Worm (Caenorhabditis elegans): ENCODE results near the gene zmp-1.

Gene zmp-1

ce11 chrIII:5892909-5893308 is 39.8 kb downstream of the zmp-1 start:
- no peak for TF ChIP-seq nhr-84 (tag; optimal IDR thresholded peaks at IDR 0.05)
- TF ChIP-seq lin-14 (GFP tag; optimal IDR thresholded peaks at IDR 0.05), result peak; percentile 32
- TF ChIP-seq mef-2 (tag; optimal IDR thresholded peaks at IDR 0.05), result no peak
- peak; percentile 41 for TF ChIP-seq nhr-77 (tag; optimal IDR thresholded peaks at IDR 0.05)
- no peak for TF ChIP-seq isw-1 (GFP tag; IDR thresholded peaks at IDR 0.05)
- TF ChIP-seq hlh-4 (tag; optimal IDR thresholded peaks at IDR 0.05), result no peak
- no peak for TF ChIP-seq mep-1 (tag; optimal IDR thresholded peaks at IDR 0.05)
- TF ChIP-seq efl-1 (optimal IDR thresholded peaks at IDR 0.05), result no peak
- TF ChIP-seq efl-1 (GFP tag; optimal IDR thresholded peaks at IDR 0.05 in 1 of 2), result peak in 1 of 2 experiments; percentile 39
- no peak for TF ChIP-seq unc-86 (tag; optimal IDR thresholded peaks at IDR 0.05)
- peak in 1 of 2 experiments; percentile 21 for TF ChIP-seq mdl-1 (tag; optimal IDR thresholded peaks at IDR 0.05)

ce11 chrIII:5888675-5889074 is 44.1 kb downstream of the zmp-1 start, which contains the start of gene C28H8.8:
Gene C28H8.8 (minus strand): TSS chrIII:5888775.
- no peak for TF ChIP-seq zip-4 (GFP tag; optimal IDR thresholded peaks at IDR 0.05)
- TF ChIP-seq nhr-71 (tag; optimal IDR thresholded peaks at IDR 0.05), result no peak
- TF ChIP-seq fos-1 (tag; optimal IDR thresholded peaks at IDR 0.05), result no peak
- no peak for TF ChIP-seq lsy-2 (tag; optimal IDR thresholded peaks at IDR 0.05)
- TF ChIP-seq vab-15 (tag; optimal IDR thresholded peaks at IDR 0.05), result no peak
- no peak for TF ChIP-seq nhr-20 (tag; optimal IDR thresholded peaks at IDR 0.05)
- no peak for TF ChIP-seq dsc-1 (tag; optimal IDR thresholded peaks at IDR 0.05)
- no peak for TF ChIP-seq fkh-8 (tag; optimal IDR thresholded peaks at IDR 0.05)
- TF ChIP-seq C04F5.9 (tag; optimal IDR thresholded peaks at IDR 0.05), result no peak
- TF ChIP-seq irx-1 (tag; optimal IDR thresholded peaks at IDR 0.05), result no peak
- no peak for TF ChIP-seq F16B12.6 (tag; optimal IDR thresholded peaks at IDR 0.05)
- TF ChIP-seq alr-1 (tag; optimal IDR thresholded peaks at IDR 0.05; ENCODE audit: borderline replicate concordance), result no peak
- no peak for TF ChIP-seq mab-9 (GFP tag; IDR thresholded peaks at IDR 0.05)

- TF ChIP-seq tlp-1 (tag; optimal IDR thresholded peaks at IDR 0.05) (no peak), lin-15B (tag; optimal IDR thresholded peaks at IDR 0.05) (no peak), nhr-90 (tag; optimal IDR thresholded peaks at IDR 0.05; ENCODE audit: poor library complexity) (no peak), nhr-11 (tag; optimal IDR thresholded peaks at IDR 0.05) (no peak), C04F5.9 (tag; optimal IDR thresholded peaks at IDR 0.05) (no peak), rnt-1 (tag; optimal IDR thresholded peaks at IDR 0.05) (no peak), ceh-90 (tag; optimal IDR thresholded peaks at IDR 0.05) (no peak), unc-130 (tag; optimal IDR thresholded peaks at IDR 0.05) (no peak), nhr-85 (tag) (no peak), isw-1 (GFP tag; IDR thresholded peaks at IDR 0.05) (no peak), nhr-71 (tag; optimal IDR thresholded peaks at IDR 0.05) (no peak), swsn-7 (tag; optimal IDR thresholded peaks at IDR 0.05) (no peak), zag-1 (tag; optimal IDR thresholded peaks at IDR 0.05) (no peak), lin-35 (GFP tag; optimal IDR thresholded peaks at IDR 0.05) (no peak)
Measured at ce11 chrIII:5886893-5887292, 45.9 kb downstream of the zmp-1 start, which contains the start of gene C28H8.7. Gene C28H8.7 (minus strand): TSS chrIII:5886993.

- no peak for TF ChIP-seq efl-3 (GFP tag; optimal IDR thresholded peaks at IDR 0.05)
- no peak for TF ChIP-seq efl-1 (optimal IDR thresholded peaks at IDR 0.05)
- TF ChIP-seq efl-1 (GFP tag; optimal IDR thresholded peaks at IDR 0.05 in 1 of 2), result peak in 1 of 2 experiments; percentile 38
Measured at ce11 chrIII:5884459-5884858, 48.3 kb downstream of the zmp-1 start.

ce11 chrIII:5884007-5884406 is 48.7 kb downstream of the zmp-1 start, which contains the start of gene C28H8.5:
Gene C28H8.5 (plus strand): TSS chrIII:5884307.
- TF ChIP-seq fkh-8 (tag; optimal IDR thresholded peaks at IDR 0.05), result no peak
- no peak for TF ChIP-seq irx-1 (tag; optimal IDR thresholded peaks at IDR 0.05)
- TF ChIP-seq efl-1 (optimal IDR thresholded peaks at IDR 0.05), result no peak
- TF ChIP-seq efl-1 (GFP tag; optimal IDR thresholded peaks at IDR 0.05 in 1 of 2), result no peak
- TF ChIP-seq ceh-88 (GFP tag; IDR thresholded peaks at IDR 0.05), result no peak
- no peak for TF ChIP-seq lin-35 (GFP tag; optimal IDR thresholded peaks at IDR 0.05)
- TF ChIP-seq unc-130 (tag; optimal IDR thresholded peaks at IDR 0.05), result no peak
- no peak for TF ChIP-seq nhr-19 (GFP tag; conservative IDR thresholded peaks at IDR 0.05)
- TF ChIP-seq lir-3 (tag; optimal IDR thresholded peaks at IDR 0.05; ENCODE audit: poor library complexity), result no peak
- TF ChIP-seq hlh-4 (tag; optimal IDR thresholded peaks at IDR 0.05), result no peak
- TF ChIP-seq zip-4 (GFP tag; optimal IDR thresholded peaks at IDR 0.05), result no peak

All from whole organism, L1 larva.